Worm (Caenorhabditis elegans): ENCODE measurements around the gene Y54F10AM.8.
"Not testable (repeated sequence)": the region's sequence is repeated elsewhere in the genome, so short reads cannot be mapped to it uniquely, and the experiment has no call there.

The Y54F10AM.8 gene

DNA sequence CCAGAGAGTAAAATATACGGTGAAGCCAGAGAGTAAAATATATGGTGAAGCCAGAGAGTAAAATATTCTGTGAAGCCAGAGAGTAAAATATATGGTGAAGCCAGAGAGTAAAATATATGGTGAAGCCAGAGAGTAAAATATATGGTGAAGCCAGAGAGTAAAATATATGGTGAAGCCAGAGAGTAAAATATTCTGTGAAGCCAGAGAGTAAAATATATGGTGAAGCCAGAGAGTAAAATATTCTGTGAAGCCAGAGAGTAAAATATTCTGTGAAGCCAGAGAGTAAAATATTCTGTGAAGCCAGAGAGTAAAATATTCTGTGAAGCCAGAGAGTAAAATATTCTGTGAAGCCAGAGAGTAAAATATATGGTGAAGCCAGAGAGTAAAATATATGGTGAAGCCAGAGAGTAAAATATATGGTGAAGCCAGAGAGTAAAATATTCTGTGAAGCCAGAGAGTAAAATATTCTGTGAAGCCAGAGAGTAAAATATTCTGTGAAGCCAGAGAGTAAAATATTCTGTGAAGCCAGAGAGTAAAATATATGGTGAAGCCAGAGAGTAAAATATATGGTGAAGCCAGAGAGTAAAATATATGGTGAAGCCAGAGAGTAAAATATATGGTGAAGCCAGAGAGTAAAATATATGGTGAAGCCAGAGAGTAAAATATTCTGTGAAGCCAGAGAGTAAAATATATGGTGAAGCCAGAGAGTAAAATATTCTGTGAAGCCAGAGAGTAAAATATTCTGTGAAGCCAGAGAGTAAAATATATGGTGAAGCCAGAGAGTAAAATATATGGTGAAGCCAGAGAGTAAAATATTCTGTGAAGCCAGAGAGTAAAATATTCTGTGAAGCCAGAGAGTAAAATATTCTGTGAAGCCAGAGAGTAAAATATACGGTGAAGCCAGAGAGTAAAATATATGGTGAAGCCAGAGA lies 10.2 kb downstream of the Y54F10AM.8 start:
- TF ChIP-seq unc-3 (GFP tag; conservative IDR thresholded peaks at IDR 0.05) (peak; percentile 99), sox-2 (GFP tag; IDR thresholded peaks at IDR 0.05) (peak; percentile 80), ceh-45 (GFP tag; IDR thresholded peaks at IDR 0.05) (peak; percentile 88)
- TF ChIP-seq unc-3 (tag; optimal IDR thresholded peaks at IDR 0.05) = not testable (repeated sequence)

DNA sequence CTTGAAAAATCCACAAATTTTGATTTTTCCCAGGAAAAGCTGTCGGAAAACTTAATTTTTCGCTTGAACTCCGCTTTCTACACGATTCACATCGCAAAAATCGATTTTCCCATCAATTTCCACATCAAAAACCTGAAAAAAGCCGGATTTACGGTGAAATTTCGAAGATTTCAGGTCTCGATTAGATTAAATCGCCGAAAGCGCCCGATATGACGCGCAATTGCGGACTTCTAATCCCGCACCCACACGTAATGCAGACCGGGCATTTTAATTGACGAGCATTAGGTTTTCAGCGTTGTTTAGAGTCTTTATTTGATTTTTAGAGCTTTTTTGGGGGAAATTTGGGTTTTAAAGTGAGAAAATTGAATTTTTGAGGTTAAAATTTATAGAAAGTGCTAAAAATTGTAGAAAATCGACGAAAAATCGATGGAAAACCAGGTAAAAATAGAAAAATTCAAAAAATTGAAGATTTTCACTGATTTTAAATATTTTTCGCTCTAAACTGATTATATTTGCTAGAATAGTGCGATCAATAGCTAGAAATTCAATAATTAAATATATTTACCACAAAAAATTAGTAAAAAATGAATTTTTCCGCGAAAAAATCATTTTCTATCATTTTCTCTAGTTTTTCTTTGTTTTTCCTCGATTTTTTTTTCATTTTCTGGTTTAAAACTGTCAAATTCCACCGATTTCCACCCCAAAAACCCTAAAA lies 20.6 kb downstream of the Y54F10AM.8 start, which contains the start of gene Y54F10AL.1:
Gene Y54F10AL.1 (plus strand): TSS at position 665 of the 715 bp plus-strand sequence.
- TF ChIP-seq unc-42 (tag; optimal IDR thresholded peaks at IDR 0.05) (peak; percentile 77), pqm-1 (tag; optimal IDR thresholded peaks at IDR 0.05) (no peak)

- TF ChIP-seq gmeb-2 (tag; optimal IDR thresholded peaks at IDR 0.05) (no peak), sox-4 (tag; optimal IDR thresholded peaks at IDR 0.05) (no peak), madf-2 (tag; optimal IDR thresholded peaks at IDR 0.05) (no peak)
Observed at ce11 chrIII:2482754-2483153, 25.0 kb downstream of the Y54F10AM.8 start.

DNA sequence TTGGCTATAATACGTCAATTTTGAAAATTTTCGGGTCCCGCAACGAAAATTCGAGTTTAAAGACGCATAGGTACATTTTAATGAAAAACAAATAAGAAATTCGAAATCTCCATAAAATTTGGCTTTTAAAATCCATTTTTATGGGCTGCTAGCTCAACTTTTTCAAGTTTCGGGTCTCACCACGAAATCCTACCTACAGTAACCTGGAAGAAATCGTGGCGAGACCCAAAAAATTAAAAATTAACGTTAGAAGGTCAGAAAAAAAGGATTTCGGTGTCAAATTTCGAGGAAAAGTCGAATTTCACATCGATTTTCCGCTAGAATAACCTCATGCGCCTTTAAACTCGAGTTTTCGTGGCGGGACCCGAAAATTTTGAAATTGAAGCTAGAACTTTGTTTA lies 25.6 kb downstream of the Y54F10AM.8 start:
- TF ChIP-seq fkh-10 (GFP tag; optimal IDR thresholded peaks at IDR 0.05) = no peak
- TF ChIP-seq hlh-13 (GFP tag; optimal IDR thresholded peaks at IDR 0.05) = no peak
- no peak for TF ChIP-seq unc-3 (GFP tag; conservative IDR thresholded peaks at IDR 0.05)
- no peak for TF ChIP-seq unc-3 (tag; optimal IDR thresholded peaks at IDR 0.05)
- no peak for TF ChIP-seq sdc-2 (tag; optimal IDR thresholded peaks at IDR 0.05)
- no peak for TF ChIP-seq pha-4 (tag; optimal IDR thresholded peaks at IDR 0.05)
- no peak for TF ChIP-seq ttx-3 (tag; optimal IDR thresholded peaks at IDR 0.05)
- TF ChIP-seq dve-1 (tag; optimal IDR thresholded peaks at IDR 0.05) = no peak
- TF ChIP-seq ceh-34 (tag; optimal IDR thresholded peaks at IDR 0.05) = no peak
- TF ChIP-seq ceh-24 (tag; optimal IDR thresholded peaks at IDR 0.05) = no peak
- no peak for TF ChIP-seq madf-2 (tag; optimal IDR thresholded peaks at IDR 0.05)
- TF ChIP-seq F13H6.1 (tag; optimal IDR thresholded peaks at IDR 0.05) = no peak
- no peak for TF ChIP-seq syd-9 (tag; optimal IDR thresholded peaks at IDR 0.05)
- no peak for TF ChIP-seq ceh-2 (tag; optimal IDR thresholded peaks at IDR 0.05)
- no peak for TF ChIP-seq ama-1 (optimal IDR thresholded peaks at IDR 0.05)
- TF ChIP-seq K02D7.2 (tag; optimal IDR thresholded peaks at IDR 0.05) = no peak
- TF ChIP-seq rnt-1 (tag; optimal IDR thresholded peaks at IDR 0.05) = no peak
- no peak for TF ChIP-seq ets-4 (tag; optimal IDR thresholded peaks at IDR 0.05)
- no peak for TF ChIP-seq pros-1 (tag; optimal IDR thresholded peaks at IDR 0.05)
- no peak for TF ChIP-seq ref-2 (tag; optimal IDR thresholded peaks at IDR 0.05)
- TF ChIP-seq ztf-16 (tag; optimal IDR thresholded peaks at IDR 0.05) = no peak

DNA sequence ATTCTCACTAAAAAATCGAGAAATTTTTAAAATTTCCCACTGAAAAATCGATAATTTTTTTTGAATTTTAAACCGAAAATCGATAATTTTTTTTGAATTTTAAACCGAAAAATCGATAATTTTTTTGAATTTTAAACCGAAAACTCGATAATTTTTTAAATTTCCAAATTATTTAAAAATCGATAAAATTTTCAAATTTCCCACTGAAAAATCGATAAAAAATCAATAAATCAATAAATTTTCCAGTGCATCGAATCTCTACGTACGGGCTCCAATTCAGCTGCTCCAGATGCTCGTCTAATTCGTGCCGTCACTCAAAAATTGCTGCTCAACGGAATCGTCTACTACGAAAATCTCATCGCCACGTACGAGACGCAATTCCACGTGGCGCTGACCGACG lies 29.2 kb downstream of the Y54F10AM.8 start:
- peak; percentile 37 for TF ChIP-seq ceh-48 (tag; optimal IDR thresholded peaks at IDR 0.05)
- no peak for TF ChIP-seq ceh-45 (GFP tag; IDR thresholded peaks at IDR 0.05)

DNA sequence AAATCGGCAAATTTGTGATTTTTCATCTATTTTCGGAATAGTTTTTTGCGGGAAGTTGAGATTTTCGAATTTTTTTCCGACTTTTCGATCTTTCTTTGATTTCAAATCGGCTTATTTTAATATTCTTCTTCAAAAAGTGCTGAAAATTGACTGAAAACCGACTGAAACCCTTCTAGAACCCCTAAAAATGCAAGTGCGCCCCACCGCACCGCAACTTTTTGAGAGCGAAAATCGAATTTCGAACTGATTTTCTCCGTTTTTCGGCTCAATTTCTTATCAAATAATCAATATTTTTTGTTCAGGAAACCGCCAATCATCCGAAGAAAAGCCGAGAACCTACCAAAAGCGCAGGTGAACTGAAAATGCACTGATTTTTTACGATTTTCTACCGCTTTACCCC lies 30.5 kb downstream of the Y54F10AM.8 start:
- TF ChIP-seq sox-2 (GFP tag; IDR thresholded peaks at IDR 0.05) (no peak), rnt-1 (tag; optimal IDR thresholded peaks at IDR 0.05) (no peak), hlh-6 (tag; optimal IDR thresholded peaks at IDR 0.05) (no peak), hlh-8 (tag; optimal IDR thresholded peaks at IDR 0.05) (no peak), K02D7.2 (tag; optimal IDR thresholded peaks at IDR 0.05) (no peak), T23F11.4 (GFP tag; optimal IDR thresholded peaks at IDR 0.05) (no peak), ceh-34 (tag; optimal IDR thresholded peaks at IDR 0.05) (no peak)

Data from whole organism, late embryonic.